Worm (Caenorhabditis elegans) whole organism, early embryonic: ENCODE results near the gene C30B5.17.

ENCODE experiments used
- B0310.2 ChIP-seq: sonication (generic microtip); optimal IDR thresholded peaks from 2 replicates; lab custom pipeline; 2016; ENCODE audit warnings: mild to moderate bottlenecking, missing genetic modification characterization, missing compliant biosample characterization
- F13C5.2 ChIP-seq: sonication (generic microtip); optimal IDR thresholded peaks from 2 replicates; lab custom pipeline; 2017; ENCODE audit warnings: mild to moderate bottlenecking, missing genetic modification characterization, inconsistent platforms, missing compliant biosample characterization
- aly-1 ChIP-seq: sonication (generic microtip); optimal IDR thresholded peaks from 2 replicates; lab custom pipeline; 2016; ENCODE audit warnings: missing genetic modification characterization, missing compliant biosample characterization
- ama-1 ChIP-seq: fragments of 150-350 bp; optimal IDR thresholded peaks from 2 replicates; lab custom pipeline; 2014
- ceh-13 ChIP-seq: fragments of 200-800 bp; sonication (Bioruptor generic); optimal IDR thresholded peaks from 2 replicates; lab custom pipeline; 2018; ENCODE audit warnings: mild to moderate bottlenecking, missing genetic modification characterization, missing compliant biosample characterization
- ceh-36 ChIP-seq: sonication (generic microtip); optimal IDR thresholded peaks from 2 replicates; lab custom pipeline; 2016; ENCODE audit warnings: missing genetic modification characterization, inconsistent platforms, missing compliant biosample characterization
- ets-7 ChIP-seq: sonication (generic microtip); optimal IDR thresholded peaks from 2 replicates; lab custom pipeline; 2016; ENCODE audit warnings: missing genotype, missing genetic modification characterization, missing compliant biosample characterization
- flt-1 ChIP-seq: fragments of 200-800 bp; sonication (Bioruptor generic); IDR thresholded peaks from 2 replicates; pipeline ENCODE4 v1.3.6; 2022; ENCODE audit warnings: missing genetic modification characterization, missing compliant biosample characterization
- hmbx-1 ChIP-seq: sonication (generic microtip); optimal IDR thresholded peaks from 2 replicates; lab custom pipeline; 2016; ENCODE audit warnings: mild to moderate bottlenecking, missing genetic modification characterization, missing compliant biosample characterization
- hmg-4 ChIP-seq: fragments of 200-800 bp; sonication (Bioruptor generic); optimal IDR thresholded peaks from 2 replicates; lab custom pipeline; 2018; ENCODE audit warnings: mild to moderate bottlenecking, missing genetic modification characterization, missing compliant biosample characterization
- hnd-1 ChIP-seq: sonication (generic microtip); optimal IDR thresholded peaks from 2 replicates; lab custom pipeline; 2016; ENCODE audit warnings: missing genetic modification characterization, missing compliant biosample characterization
- pes-1 ChIP-seq: fragments of 200-800 bp; sonication (Bioruptor generic); IDR thresholded peaks from 2 replicates; pipeline ENCODE4 v1.3.6; 2022; ENCODE audit warnings: missing genetic modification reagents, missing genetic modification characterization, missing compliant biosample characterization
- scrt-1 ChIP-seq: fragments of 200-800 bp; sonication (Bioruptor generic); IDR thresholded peaks from 2 replicates; pipeline ENCODE4 v1.3.6; 2022; ENCODE audit warnings: missing genetic modification characterization, missing compliant biosample characterization
- sea-1 ChIP-seq: fragments of 200-800 bp; sonication (Bioruptor generic); conservative IDR thresholded peaks from 2 replicates; pipeline ENCODE4 v1.3.6; 2022; ENCODE audit warnings: missing genetic modification characterization, missing compliant biosample characterization
- tbx-11 ChIP-seq: fragments of 200-800 bp; sonication (Bioruptor generic); IDR thresholded peaks from 2 replicates; pipeline ENCODE4 v1.3.6; 2022; ENCODE audit warnings: missing genetic modification characterization, missing compliant biosample characterization
- tbx-37 ChIP-seq: fragments of 200-800 bp; sonication (Bioruptor generic); conservative IDR thresholded peaks from 2 replicates; pipeline ENCODE4 v1.3.6; 2022; ENCODE audit warnings: missing genetic modification reagents, missing genetic modification characterization, missing compliant biosample characterization
- tra-4 ChIP-seq: sonication (generic microtip); optimal IDR thresholded peaks from 2 replicates; lab custom pipeline; 2017; ENCODE audit warnings: missing genetic modification characterization, missing compliant biosample characterization

The C30B5.17 gene

ce11 chrII:6245199-6245702 lies 42.4 kb upstream of the C30B5.17 start, which contains the start of gene blos-4:
Gene blos-4 (plus strand): TSS chrII:6245249.
- TF ChIP-seq hmg-4 (GFP tag; lab: Kevin White, UChicago) (no peak), aly-1 (tag; lab: Kevin White, UChicago) (no peak)

- no peak for TF ChIP-seq hnd-1 (tag; lab: Kevin White, UChicago)
Measured at ce11 chrII:6244171-6244570, 41.4 kb upstream of the C30B5.17 start, which contains the start of gene tat-4. Gene tat-4 (minus strand): TSS chrII:6244287.

- no peak for TF ChIP-seq ama-1 (lab: Kevin White, UChicago)
Measured at ce11 chrII:6241758-6242157, 38.9 kb upstream of the C30B5.17 start, which contains the start of gene T24H7.8. Gene T24H7.8 (plus strand): TSS chrII:6242058.

- TF ChIP-seq hnd-1 (tag; lab: Kevin White, UChicago), result no peak
- TF ChIP-seq ceh-13, result no peak
- TF ChIP-seq ama-1 (lab: Kevin White, UChicago), result no peak
- no peak for TF ChIP-seq ceh-36 (tag; lab: Kevin White, UChicago)
- TF ChIP-seq hmbx-1 (tag; lab: Kevin White, UChicago), result no peak
- no peak for TF ChIP-seq F13C5.2
Measured at ce11 chrII:6236093-6236945, 33.5 kb upstream of the C30B5.17 start.

ce11 chrII:6235432-6236092 lies 32.8 kb upstream of the C30B5.17 start, which contains the start of gene T24H7.9:
Gene T24H7.9 (minus strand): TSS chrII:6235505.
- no peak for TF ChIP-seq sea-1 (GFP tag; lab: Robert Waterston, UW)
- TF ChIP-seq tbx-11 (GFP tag; lab: Robert Waterston, UW), result no peak
- TF ChIP-seq aly-1 (tag; lab: Kevin White, UChicago), result no peak
- TF ChIP-seq hmbx-1 (tag; lab: Kevin White, UChicago), result no peak
- TF ChIP-seq tra-4 (tag; lab: Kevin White, UChicago), result no peak
- no peak for TF ChIP-seq scrt-1 (GFP tag; lab: Robert Waterston, UW)
- no peak for TF ChIP-seq ets-7 (tag; lab: Kevin White, UChicago)
- no peak for TF ChIP-seq flt-1 (GFP tag; lab: Robert Waterston, UW)
- no peak for TF ChIP-seq hmg-4 (GFP tag; lab: Kevin White, UChicago)
- no peak for TF ChIP-seq pes-1 (GFP tag; lab: Robert Waterston, UW)

ce11 chrII:6230116-6230515 lies 27.3 kb upstream of the C30B5.17 start:
- TF ChIP-seq flt-1 (GFP tag; lab: Robert Waterston, UW), result no peak
- TF ChIP-seq tbx-37, result no peak
- no peak for TF ChIP-seq pes-1 (GFP tag; lab: Robert Waterston, UW)
- TF ChIP-seq ceh-36 (tag; lab: Kevin White, UChicago), result no peak
- no peak for TF ChIP-seq ets-7 (tag; lab: Kevin White, UChicago)
- no peak for TF ChIP-seq ceh-13
- no peak for TF ChIP-seq ama-1 (lab: Kevin White, UChicago)
- no peak for TF ChIP-seq hmbx-1 (tag; lab: Kevin White, UChicago)
- TF ChIP-seq tbx-11 (GFP tag; lab: Robert Waterston, UW), result no peak
- no peak for TF ChIP-seq tra-4 (tag; lab: Kevin White, UChicago)
- TF ChIP-seq F13C5.2, result no peak
- no peak for TF ChIP-seq scrt-1 (GFP tag; lab: Robert Waterston, UW)
- no peak for TF ChIP-seq hmg-4 (GFP tag; lab: Kevin White, UChicago)
- TF ChIP-seq hnd-1 (tag; lab: Kevin White, UChicago), result no peak
- no peak for TF ChIP-seq aly-1 (tag; lab: Kevin White, UChicago)
- TF ChIP-seq sea-1 (GFP tag; lab: Robert Waterston, UW), result no peak

ce11 chrII:6226995-6227394 lies 24.2 kb upstream of the C30B5.17 start, which contains the start of gene srsy-2:
Gene srsy-2 (minus strand): TSS chrII:6227095.
- TF ChIP-seq aly-1 (tag; lab: Kevin White, UChicago) (no peak), pes-1 (GFP tag; lab: Robert Waterston, UW) (no peak), F13C5.2 (no peak), B0310.2 (tag; lab: Kevin White, UChicago) (no peak), hmbx-1 (tag; lab: Kevin White, UChicago) (no peak), ceh-36 (tag; lab: Kevin White, UChicago) (no peak), tbx-11 (GFP tag; lab: Robert Waterston, UW) (no peak), ama-1 (lab: Kevin White, UChicago) (no peak), scrt-1 (GFP tag; lab: Robert Waterston, UW) (no peak)

- TF ChIP-seq ets-7 (tag; lab: Kevin White, UChicago) (no peak), aly-1 (tag; lab: Kevin White, UChicago) (no peak), ceh-13 (no peak), B0310.2 (tag; lab: Kevin White, UChicago) (no peak), tra-4 (tag; lab: Kevin White, UChicago) (no peak), scrt-1 (GFP tag; lab: Robert Waterston, UW) (no peak), ceh-36 (tag; lab: Kevin White, UChicago) (no peak), hmg-4 (GFP tag; lab: Kevin White, UChicago) (no peak), tbx-37 (no peak), F13C5.2 (no peak), sea-1 (GFP tag; lab: Robert Waterston, UW) (no peak), tbx-11 (GFP tag; lab: Robert Waterston, UW) (no peak), ama-1 (lab: Kevin White, UChicago) (no peak), flt-1 (GFP tag; lab: Robert Waterston, UW) (no peak), hmbx-1 (tag; lab: Kevin White, UChicago) (no peak), pes-1 (GFP tag; lab: Robert Waterston, UW) (no peak), hnd-1 (tag; lab: Kevin White, UChicago) (no peak)
Measured at ce11 chrII:6223755-6224154, 20.9 kb upstream of the C30B5.17 start.
